Worm (Caenorhabditis elegans) whole organism, L1 larva: ENCODE results near the gene F26F4.6.

Experiments used
- C04F5.9 ChIP-seq: sonication (generic microtip); optimal IDR thresholded peaks from 2 replicates; lab custom pipeline; 2016; ENCODE audit warnings: missing genetic modification characterization, missing compliant biosample characterization
- C34B4.2 ChIP-seq: sonication (generic microtip); optimal IDR thresholded peaks from 2 replicates; lab custom pipeline; 2017; ENCODE audit warnings: mild to moderate bottlenecking, missing genetic modification characterization, missing compliant biosample characterization
- F16B12.6 ChIP-seq: fragments of 150-350 bp; optimal IDR thresholded peaks from 2 replicates; lab custom pipeline; 2014; ENCODE audit warnings: missing biosample characterization, missing genetic modification characterization
- Y116A8C.19 ChIP-seq: sonication (generic microtip); optimal IDR thresholded peaks from 2 replicates; lab custom pipeline; 2016; ENCODE audit warnings: missing compliant biosample characterization, missing genetic modification characterization, borderline replicate concordance
- aly-2 ChIP-seq: fragments of 150-350 bp; optimal IDR thresholded peaks from 2 replicates; lab custom pipeline; 2014; ENCODE audit warnings: missing biosample characterization, missing genetic modification characterization
- ceh-8 ChIP-seq: fragments of 200-800 bp; sonication (Bioruptor generic); optimal IDR thresholded peaks from 2 replicates; lab custom pipeline; 2018; ENCODE audit warnings: mild to moderate bottlenecking, missing genetic modification characterization, moderate library complexity, missing compliant biosample characterization
- ceh-82 ChIP-seq, 3 experiments: fragments of 150-350 bp in 1 of 3; sonication (generic microtip) in 2 of 3; optimal IDR thresholded peaks; 2 replicates each; lab custom pipeline; 2014 to 2017; ENCODE audit warnings: missing biosample characterization in 3 of 3, missing genetic modification characterization in 3 of 3
- ceh-88 ChIP-seq: fragments of 200-800 bp; sonication (Bioruptor generic); IDR thresholded peaks from 2 replicates; pipeline ENCODE4 v1.3.6; 2022; ENCODE audit warnings: missing genetic modification characterization, missing compliant biosample characterization
- ces-1 ChIP-seq: fragments of 150-350 bp; optimal IDR thresholded peaks from 2 replicates; lab custom pipeline; 2014; ENCODE audit warnings: missing biosample characterization, missing genetic modification reagents, missing genetic modification characterization
- dpl-1 ChIP-seq, 3 experiments: fragments of 150-350 bp in 2 of 3; sonication (generic microtip) in 1 of 3; optimal IDR thresholded peaks; 2 replicates each; lab custom pipeline; 2014 to 2017; ENCODE audit warnings: missing biosample characterization in 3 of 3, missing genetic modification characterization in 3 of 3, missing genetic modification reagents in 3 of 3
- egl-13 ChIP-seq: sonication (generic microtip); optimal IDR thresholded peaks from 2 replicates; lab custom pipeline; 2016; ENCODE audit warnings: missing genotype, missing genetic modification reagents, missing genetic modification characterization, missing compliant biosample characterization
- egl-27 ChIP-seq, 2 experiments: fragments of 150-350 bp in 1 of 2; sonication (generic microtip); optimal IDR thresholded peaks; 3 replicates each; lab custom pipeline; 2017 to 2018; ENCODE audit warnings: missing biosample characterization in 2 of 2, missing genetic modification characterization in 2 of 2, missing genetic modification reagents in 2 of 2
- elt-2 ChIP-seq: sonication (generic microtip); optimal IDR thresholded peaks from 2 replicates; lab custom pipeline; 2016; ENCODE audit warnings: missing genetic modification characterization, mild to moderate bottlenecking, inconsistent platforms, missing compliant biosample characterization, missing genetic modification reagents
- elt-3 ChIP-seq, 6 experiments: fragments of 150-350 bp in 1 of 6; sonication (generic microtip); optimal IDR thresholded peaks; 2 replicates each; lab custom pipeline; 2017 to 2018; ENCODE audit warnings: missing biosample characterization in 6 of 6, missing genetic modification characterization in 6 of 6, inconsistent platforms in 1 of 6
- ets-5 ChIP-seq: fragments of 200-800 bp; sonication (Bioruptor generic); IDR thresholded peaks from 2 replicates; pipeline ENCODE4 v1.3.6; 2022; ENCODE audit warnings: missing genetic modification characterization, missing compliant biosample characterization
- grh-1 ChIP-seq: fragments of 200-800 bp; sonication (Bioruptor generic); IDR thresholded peaks from 2 replicates; pipeline ENCODE4 v1.3.6; 2022; ENCODE audit warnings: missing genetic modification reagents, missing genetic modification characterization, missing compliant biosample characterization
- hlh-17 ChIP-seq: fragments of 200-800 bp; sonication (Bioruptor generic); optimal IDR thresholded peaks from 2 replicates; lab custom pipeline; 2018; ENCODE audit warnings: missing genetic modification characterization, mild to moderate bottlenecking, missing compliant biosample characterization, moderate library complexity, borderline replicate concordance
- hlh-4 ChIP-seq: sonication (generic microtip); optimal IDR thresholded peaks from 2 replicates; lab custom pipeline; 2016; ENCODE audit warnings: mild to moderate bottlenecking, missing genetic modification characterization, missing compliant biosample characterization
- hpl-2 ChIP-seq: fragments of 150-350 bp; optimal IDR thresholded peaks from 2 replicates; lab custom pipeline; 2014; ENCODE audit warnings: missing biosample characterization, missing genetic modification reagents, missing genetic modification characterization
- irx-1 ChIP-seq: sonication (generic microtip); optimal IDR thresholded peaks from 2 replicates; lab custom pipeline; 2016; ENCODE audit warnings: missing genetic modification characterization, missing compliant biosample characterization
- isw-1 ChIP-seq: fragments of 200-800 bp; sonication (Bioruptor generic); IDR thresholded peaks from 2 replicates; pipeline ENCODE4 v1.3.6; 2022; ENCODE audit warnings: missing genetic modification characterization, missing compliant biosample characterization
- jun-1 ChIP-seq: fragments of 150-350 bp; optimal IDR thresholded peaks from 2 replicates; lab custom pipeline; 2014; ENCODE audit warnings: missing biosample characterization, missing genetic modification reagents, missing genetic modification characterization
- lin-13 ChIP-seq: fragments of 150-350 bp; optimal IDR thresholded peaks from 2 replicates; lab custom pipeline; 2014; ENCODE audit warnings: missing biosample characterization, missing genetic modification reagents, missing genetic modification characterization
- lir-3 ChIP-seq: sonication (generic microtip); optimal IDR thresholded peaks from 2 replicates; lab custom pipeline; 2016; ENCODE audit warnings: mild to moderate bottlenecking, missing genetic modification characterization, moderate library complexity, missing compliant biosample characterization; ENCODE audit not compliant: poor library complexity
- lsy-2 ChIP-seq, 2 experiments: fragments of 150-350 bp; optimal IDR thresholded peaks; 2 replicates each; lab custom pipeline; 2014; ENCODE audit warnings: missing biosample characterization in 2 of 2, missing genetic modification characterization in 2 of 2
- mab-9 ChIP-seq: fragments of 200-800 bp; sonication (Bioruptor generic); IDR thresholded peaks from 2 replicates; pipeline ENCODE4 v1.3.6; 2022; ENCODE audit warnings: missing genetic modification reagents, missing genetic modification characterization, missing compliant biosample characterization
- mef-2 ChIP-seq: fragments of 150-350 bp; optimal IDR thresholded peaks from 2 replicates; lab custom pipeline; 2014; ENCODE audit warnings: missing biosample characterization, missing genetic modification characterization
- mep-1 ChIP-seq: fragments of 150-350 bp; optimal IDR thresholded peaks from 2 replicates; lab custom pipeline; 2014; ENCODE audit warnings: missing biosample characterization, missing genetic modification characterization
- nhr-11 ChIP-seq: fragments of 150-350 bp; optimal IDR thresholded peaks from 2 replicates; lab custom pipeline; 2014; ENCODE audit warnings: missing biosample characterization, missing genetic modification characterization
- nhr-19 ChIP-seq: fragments of 200-800 bp; sonication (Bioruptor generic); conservative IDR thresholded peaks from 2 replicates; pipeline ENCODE4 v1.3.6; 2022; ENCODE audit warnings: missing genetic modification characterization, missing compliant biosample characterization
- nhr-237 ChIP-seq: fragments of 150-350 bp; optimal IDR thresholded peaks from 2 replicates; lab custom pipeline; 2014; ENCODE audit warnings: missing biosample characterization, missing genetic modification characterization
- nhr-28 ChIP-seq: fragments of 150-350 bp; optimal IDR thresholded peaks from 2 replicates; lab custom pipeline; 2014; ENCODE audit warnings: missing biosample characterization, missing genetic modification characterization
- nhr-71 ChIP-seq: sonication (generic microtip); optimal IDR thresholded peaks from 2 replicates; lab custom pipeline; 2016; ENCODE audit warnings: mild to moderate bottlenecking, missing genetic modification characterization, moderate library complexity, missing compliant biosample characterization
- nhr-76 ChIP-seq: sonication (generic microtip); optimal IDR thresholded peaks from 2 replicates; lab custom pipeline; 2017; ENCODE audit warnings: missing biosample characterization, missing genetic modification characterization
- nhr-84 ChIP-seq: sonication (generic microtip); optimal IDR thresholded peaks from 2 replicates; lab custom pipeline; 2017; ENCODE audit warnings: missing biosample characterization, missing genetic modification characterization
- nhr-85 ChIP-seq: sonication (generic microtip); peaks from one replicate; lab custom pipeline; 2016; ENCODE audit warnings: missing genetic modification characterization, inconsistent platforms, missing compliant biosample characterization
- pax-3 ChIP-seq: fragments of 200-800 bp; sonication (Bioruptor generic); optimal IDR thresholded peaks from 2 replicates; lab custom pipeline; 2018; ENCODE audit warnings: mild to moderate bottlenecking, missing genetic modification characterization, moderate library complexity, missing compliant biosample characterization
- pqm-1 ChIP-seq: sonication (generic microtip); optimal IDR thresholded peaks from 3 replicates; lab custom pipeline; 2017; ENCODE audit warnings: missing biosample characterization, missing genetic modification characterization
- rnt-1 ChIP-seq: sonication (generic microtip); optimal IDR thresholded peaks from 2 replicates; lab custom pipeline; 2016; ENCODE audit warnings: mild to moderate bottlenecking, missing genetic modification characterization, moderate library complexity, missing compliant biosample characterization
- skn-1 ChIP-seq: fragments of 150-350 bp; optimal IDR thresholded peaks from 2 replicates; lab custom pipeline; 2014; ENCODE audit warnings: missing biosample characterization, missing genetic modification characterization
- snu-23 ChIP-seq: sonication (generic microtip); optimal IDR thresholded peaks from 2 replicates; lab custom pipeline; 2016; ENCODE audit warnings: missing genetic modification characterization, missing compliant biosample characterization
- sox-4 ChIP-seq: sonication (generic microtip); optimal IDR thresholded peaks from 2 replicates; lab custom pipeline; 2016; ENCODE audit warnings: missing genetic modification characterization, missing compliant biosample characterization
- swsn-7 ChIP-seq: sonication (generic microtip); optimal IDR thresholded peaks from 2 replicates; lab custom pipeline; 2016; ENCODE audit warnings: missing genetic modification characterization, missing compliant biosample characterization
- tlp-1 ChIP-seq: fragments of 150-350 bp; optimal IDR thresholded peaks from 2 replicates; lab custom pipeline; 2014; ENCODE audit warnings: missing biosample characterization, missing genetic modification characterization
- unc-130 ChIP-seq: fragments of 150-350 bp; optimal IDR thresholded peaks from 2 replicates; lab custom pipeline; 2017; ENCODE audit warnings: missing biosample characterization, missing genetic modification characterization, inconsistent platforms
- unc-30 ChIP-seq: sonication (generic microtip); optimal IDR thresholded peaks from 2 replicates; lab custom pipeline; 2017; ENCODE audit warnings: missing biosample characterization, missing genetic modification characterization
- unc-62 ChIP-seq: fragments of 150-350 bp; optimal IDR thresholded peaks from 2 replicates; lab custom pipeline; 2014; ENCODE audit warnings: missing biosample characterization, missing genetic modification reagents, missing genetic modification characterization
- unc-86 ChIP-seq: sonication (generic microtip); optimal IDR thresholded peaks from 2 replicates; lab custom pipeline; 2016; ENCODE audit warnings: missing genetic modification characterization, missing compliant biosample characterization
- zag-1 ChIP-seq: fragments of 150-350 bp; optimal IDR thresholded peaks from 2 replicates; lab custom pipeline; 2014; ENCODE audit warnings: missing biosample characterization, missing genetic modification characterization
- zip-4 ChIP-seq: fragments of 200-800 bp; sonication (Bioruptor generic); optimal IDR thresholded peaks from 2 replicates; lab custom pipeline; 2018; ENCODE audit warnings: mild to moderate bottlenecking, missing genetic modification characterization, moderate library complexity, missing compliant biosample characterization
- ztf-4 ChIP-seq: fragments of 150-350 bp; optimal IDR thresholded peaks from 2 replicates; lab custom pipeline; 2014; ENCODE audit warnings: missing biosample characterization, missing genetic modification characterization

Gene F26F4.6

DNA sequence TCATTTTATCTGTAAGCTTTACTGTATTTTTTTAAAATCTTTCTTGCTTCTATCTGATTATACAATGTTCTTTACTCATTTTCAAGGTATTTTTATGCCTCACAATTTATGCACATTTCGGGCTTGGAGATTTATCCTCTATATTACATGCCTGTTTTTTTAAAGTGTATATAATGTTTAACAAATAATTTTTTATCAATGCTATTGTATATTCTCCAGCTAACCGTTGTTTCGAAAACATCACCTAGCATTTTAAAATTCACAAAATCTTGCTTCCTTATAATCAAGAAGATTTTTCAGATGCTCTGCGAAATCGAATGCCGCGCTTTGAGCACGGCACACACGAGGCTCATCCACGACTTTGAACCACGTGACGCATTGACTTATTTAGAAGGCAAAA is 41.4 kb downstream of the F26F4.6 start, which contains the start of gene ced-4:
ced-4 (plus strand) TSS at position 301 of the 400 bp plus-strand sequence.
- no peak for TF ChIP-seq ztf-4 (tag; lab: Kevin White, UChicago)
- TF ChIP-seq ets-5, result no peak
- TF ChIP-seq ces-1 (GFP tag; lab: Kevin White, UChicago), result no peak
- no peak for TF ChIP-seq skn-1 (tag; lab: Kevin White, UChicago)
- TF ChIP-seq ceh-8 (GFP tag; lab: Kevin White, UChicago), result no peak
- TF ChIP-seq unc-62 (GFP tag; lab: Kevin White, UChicago), result no peak
- no peak for TF ChIP-seq lir-3 (tag; lab: Kevin White, UChicago)
- no peak for TF ChIP-seq elt-3 (tag; optimal IDR thresholded peaks at IDR 0.05; lab: Kevin White, UChicago)
- no peak for TF ChIP-seq nhr-85
- no peak for TF ChIP-seq mep-1
- no peak for TF ChIP-seq unc-86
- TF ChIP-seq nhr-19, result no peak
- TF ChIP-seq, all 84 proteins: peak for 0

DNA sequence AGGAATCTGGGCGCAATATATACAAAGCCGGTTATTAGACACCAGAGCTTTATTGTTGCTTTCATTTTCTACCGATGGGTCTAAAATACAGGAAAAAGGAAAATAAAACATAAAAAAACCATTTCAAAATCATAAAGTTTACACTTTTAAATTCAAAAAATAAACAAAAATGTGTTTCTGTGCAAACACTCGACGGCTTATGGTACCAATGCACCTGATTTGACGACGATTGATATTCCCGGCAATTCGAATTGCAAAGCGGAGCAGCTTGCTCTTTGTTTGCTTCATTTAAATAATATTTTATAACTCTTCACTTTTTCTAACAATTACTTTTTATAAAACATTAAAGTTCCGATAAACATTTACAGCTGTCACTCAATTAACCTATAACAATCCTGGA is 43.3 kb downstream of the F26F4.6 start, which contains the start of gene F26A1.1:
F26A1.1 (plus strand) TSS at position 369 of the 400 bp plus-strand sequence.
- TF ChIP-seq unc-130 (tag; lab: Kevin White, UChicago) (no peak), irx-1 (tag; lab: Kevin White, UChicago) (no peak), hlh-17 (GFP tag; lab: Kevin White, UChicago) (no peak), rnt-1 (tag; lab: Kevin White, UChicago) (peak; percentile 4), nhr-11 (tag; lab: Kevin White, UChicago) (no peak), sox-4 (tag; lab: Kevin White, UChicago) (no peak), grh-1 (GFP tag; lab: Robert Waterston, UW) (no peak), zip-4 (GFP tag; lab: Kevin White, UChicago) (no peak), mef-2 (tag; lab: Kevin White, UChicago) (no peak), jun-1 (tag; lab: Kevin White, UChicago) (no peak), C04F5.9 (tag; lab: Kevin White, UChicago) (no peak), pax-3 (tag; lab: Kevin White, UChicago) (no peak), egl-27 (tag; optimal IDR thresholded peaks at IDR 0.05; lab: Kevin White, UChicago) (no peak), aly-2 (tag; lab: Kevin White, UChicago) (no peak), ceh-8 (GFP tag; lab: Kevin White, UChicago) (no peak), egl-13 (tag; lab: Kevin White, UChicago) (no peak), snu-23 (GFP tag; lab: Kevin White, UChicago) (peak; percentile 41), ceh-88 (GFP tag; lab: Robert Waterston, UW) (no peak), unc-62 (GFP tag; lab: Kevin White, UChicago) (no peak), F16B12.6 (tag; lab: Kevin White, UChicago) (peak; percentile 82), hpl-2 (GFP tag; lab: Kevin White, UChicago) (no peak), unc-30 (no peak), elt-3 (tag; optimal IDR thresholded peaks at IDR 0.05; lab: Kevin White, UChicago) (no peak), nhr-237 (tag; lab: Kevin White, UChicago) (no peak), lsy-2 (tag; optimal IDR thresholded peaks at IDR 0.05; lab: Kevin White, UChicago) (peak; percentile 50 to 67), dpl-1 (GFP tag; optimal IDR thresholded peaks at IDR 0.05; lab: Kevin White, UChicago) (peak; percentile 56 to 76 (median 70)), nhr-84 (tag; lab: Kevin White, UChicago) (no peak), ztf-4 (tag; lab: Kevin White, UChicago) (no peak), C34B4.2 (tag; lab: Kevin White, UChicago) (no peak), nhr-71 (tag; lab: Kevin White, UChicago) (peak; percentile 22), elt-2 (tag; lab: Kevin White, UChicago) (no peak), pqm-1 (tag; lab: Kevin White, UChicago) (no peak), hlh-4 (tag; lab: Kevin White, UChicago) (no peak), ets-5 (no peak), isw-1 (no peak), mab-9 (GFP tag; lab: Robert Waterston, UW) (no peak), nhr-76 (no peak), Y116A8C.19 (tag; lab: Kevin White, UChicago) (no peak), zag-1 (tag; lab: Kevin White, UChicago) (no peak), ceh-82 (tag; optimal IDR thresholded peaks at IDR 0.05; lab: Kevin White, UChicago) (peak in 1 of 3 experiments; percentile 6), swsn-7 (no peak), tlp-1 (tag; lab: Kevin White, UChicago) (no peak), nhr-19 (no peak), nhr-28 (tag; lab: Kevin White, UChicago) (no peak), skn-1 (tag; lab: Kevin White, UChicago) (peak; percentile 14), lin-13 (GFP tag; lab: Kevin White, UChicago) (no peak)
